Fruit fly (Drosophila melanogaster) whole organism, embryonic: ENCODE results near the gene Mic26-27.

Experiments
- Blimp-1 ChIP-seq: fragments of 200-800 bp; sonication (Bioruptor generic); optimal IDR thresholded peaks from 3 replicates; lab custom pipeline; 2018; ENCODE audit warnings: missing biosample characterization, missing genetic modification characterization, mild to moderate bottlenecking, moderate library complexity, missing genetic modification reagents
- CG11398 ChIP-seq: fragments of 200-800 bp; sonication (Bioruptor generic); optimal IDR thresholded peaks from 2 replicates; lab custom pipeline; 2016; ENCODE audit warnings: missing biosample characterization, missing genetic modification characterization
- CG11560 ChIP-seq: fragments of 200-800 bp; sonication (Bioruptor generic); IDR thresholded peaks from 3 replicates; pipeline ENCODE4 v1.3.6; 2022; ENCODE audit warnings: missing biosample characterization, missing genetic modification characterization
- CG12299 ChIP-seq: fragments of 200-800 bp; sonication (Bioruptor generic); optimal IDR thresholded peaks from 2 replicates; lab custom pipeline; 2018; ENCODE audit warnings: missing biosample characterization, mild to moderate bottlenecking, missing genetic modification characterization
- CG12659 ChIP-seq: fragments of 200-800 bp; sonication (Bioruptor generic); optimal IDR thresholded peaks from 3 replicates; lab custom pipeline; 2017; ENCODE audit warnings: mild to moderate bottlenecking, missing biosample characterization, missing genetic modification reagents, missing genetic modification characterization
- CG14050 ChIP-seq: fragments of 200-800 bp; sonication (Bioruptor generic); IDR thresholded peaks from 3 replicates; pipeline ENCODE4 v1.3.6; 2022; ENCODE audit warnings: missing biosample characterization, missing genetic modification characterization
- CG15073 ChIP-seq: fragments of 200-800 bp; sonication (Bioruptor generic); optimal IDR thresholded peaks from 2 replicates; lab custom pipeline; 2016; ENCODE audit warnings: missing biosample characterization, missing genetic modification characterization
- CG15601 ChIP-seq: fragments of 200-800 bp; sonication (Bioruptor generic); optimal IDR thresholded peaks from 3 replicates; lab custom pipeline; 2019; ENCODE audit warnings: missing biosample characterization, mild to moderate bottlenecking, missing genetic modification characterization, moderate library complexity
- CG1647 ChIP-seq: fragments of 200-800 bp; sonication (Bioruptor generic); optimal IDR thresholded peaks from 3 replicates; lab custom pipeline; 2016; ENCODE audit warnings: missing biosample characterization, missing genetic modification characterization
- CG18262 ChIP-seq: fragments of 200-800 bp; optimal IDR thresholded peaks from 3 replicates; lab custom pipeline; 2019; ENCODE audit warnings: missing biosample characterization, mild to moderate bottlenecking, missing genetic modification characterization, moderate library complexity
- CG2889 ChIP-seq: fragments of 200-800 bp; sonication (Bioruptor generic); IDR thresholded peaks from 3 replicates; pipeline ENCODE4 v1.3.6; 2022; ENCODE audit warnings: missing biosample characterization, missing genetic modification characterization
- CG3163 ChIP-seq: fragments of 200-800 bp; sonication (Bioruptor generic); optimal IDR thresholded peaks from 3 replicates; lab custom pipeline; 2016; ENCODE audit warnings: missing biosample characterization, missing genetic modification characterization
- CG32772 ChIP-seq: fragments of 200-800 bp; sonication (Bioruptor generic); IDR thresholded peaks from 2 replicates; pipeline ENCODE4 v1.3.6; 2022; ENCODE audit warnings: missing biosample characterization, missing genetic modification characterization
- CG4360 ChIP-seq: fragments of 200-800 bp; sonication (Bioruptor generic); IDR thresholded peaks from 2 replicates; pipeline ENCODE4 v1.3.6; 2022; ENCODE audit warnings: missing biosample characterization, missing genetic modification characterization
- CG4820 ChIP-seq: fragments of 200-800 bp; sonication (Bioruptor generic); optimal IDR thresholded peaks from 3 replicates; lab custom pipeline; 2016; ENCODE audit warnings: missing biosample characterization, missing genetic modification characterization
- CG6791 ChIP-seq: fragments of 200-800 bp; sonication (Bioruptor generic); IDR thresholded peaks from 3 replicates; pipeline ENCODE4 v1.3.6; 2022; ENCODE audit warnings: missing biosample characterization, missing genetic modification characterization; ENCODE audit not compliant: partially characterized antibody
- CrebB ChIP-seq: fragments of 200-800 bp; sonication (Bioruptor generic); optimal IDR thresholded peaks from 3 replicates; lab custom pipeline; 2018; ENCODE audit warnings: missing biosample characterization, mild to moderate bottlenecking, missing genetic modification characterization
- Dek ChIP-seq: fragments of 200-800 bp; sonication (Bioruptor generic); optimal IDR thresholded peaks from 3 replicates; lab custom pipeline; 2019; ENCODE audit warnings: missing biosample characterization, mild to moderate bottlenecking, missing genetic modification characterization, moderate library complexity
- Dref ChIP-seq: fragments of 200-800 bp; sonication (Bioruptor generic); IDR thresholded peaks from 2 replicates; pipeline ENCODE4 v1.3.6; 2022; ENCODE audit warnings: missing biosample characterization, missing genetic modification characterization
- E2f1 ChIP-seq: fragments of 200-800 bp; sonication (Bioruptor generic); IDR thresholded peaks from 2 replicates; pipeline ENCODE4 v1.3.6; 2022; ENCODE audit warnings: missing biosample characterization, missing genetic modification characterization
- ERR ChIP-seq: fragments of 200-800 bp; sonication (Bioruptor generic); optimal IDR thresholded peaks from 2 replicates; lab custom pipeline; 2016; ENCODE audit warnings: missing biosample characterization, missing genetic modification characterization
- H2.0 ChIP-seq: fragments of 200-800 bp; sonication (Bioruptor generic); IDR thresholded peaks from 2 replicates; pipeline ENCODE4 v1.3.6; 2022; ENCODE audit warnings: missing biosample characterization, missing genetic modification characterization
- HLH4C ChIP-seq: fragments of 200-800 bp; sonication (Bioruptor generic); IDR thresholded peaks from 3 replicates; pipeline ENCODE4 v1.3.6; 2022; ENCODE audit warnings: missing biosample characterization, missing genetic modification characterization; ENCODE audit not compliant: partially characterized antibody
- HmgD ChIP-seq: fragments of 200-800 bp; sonication (Bioruptor generic); optimal IDR thresholded peaks from 3 replicates; lab custom pipeline; 2016; ENCODE audit warnings: missing biosample characterization, missing genetic modification characterization
- Hr39 ChIP-seq: fragments of >200 bp; optimal IDR thresholded peaks from 2 replicates; lab custom pipeline; 2017
- Med ChIP-seq: fragments of 200-800 bp; sonication (Bioruptor generic); peaks from one replicate; lab custom pipeline; 2016; ENCODE audit warnings: missing biosample characterization, missing genetic modification characterization, mild to moderate bottlenecking, inconsistent platforms, moderate library complexity
- NK7.1 ChIP-seq: fragments of 200-800 bp; sonication (Bioruptor generic); optimal IDR thresholded peaks from 3 replicates; lab custom pipeline; 2016; ENCODE audit warnings: missing biosample characterization, missing genetic modification characterization
- Oli ChIP-seq: fragments of 200-800 bp; sonication (Bioruptor generic); optimal IDR thresholded peaks from 2 replicates; lab custom pipeline; 2018; ENCODE audit warnings: missing biosample characterization, mild to moderate bottlenecking, missing genetic modification characterization, moderate library complexity
- Opbp ChIP-seq: fragments of 200-800 bp; sonication (Bioruptor generic); IDR thresholded peaks from 3 replicates; pipeline ENCODE4 v1.3.6; 2022; ENCODE audit warnings: missing biosample characterization, missing genetic modification characterization; ENCODE audit not compliant: partially characterized antibody
- Tbp ChIP-seq: fragments of >200 bp; optimal IDR thresholded peaks from 2 replicates; lab custom pipeline; 2018; ENCODE audit warnings: missing biosample characterization, missing genetic modification characterization
- crc ChIP-seq: fragments of 200-800 bp; sonication (Bioruptor generic); optimal IDR thresholded peaks from 2 replicates; lab custom pipeline; 2016; ENCODE audit warnings: missing biosample characterization, missing genetic modification characterization
- cwo ChIP-seq: fragments of 200-800 bp; sonication (Bioruptor generic); optimal IDR thresholded peaks from 3 replicates; lab custom pipeline; 2017; ENCODE audit warnings: missing biosample characterization, missing genetic modification characterization, mild to moderate bottlenecking, moderate library complexity, missing genetic modification reagents
- esg ChIP-seq: fragments of 200-800 bp; sonication (Bioruptor generic); conservative IDR thresholded peaks from 2 replicates; pipeline ENCODE4 v1.3.6; 2022; ENCODE audit warnings: missing biosample characterization, missing genetic modification characterization
- fd102C ChIP-seq: fragments of 200-800 bp; sonication (Bioruptor generic); optimal IDR thresholded peaks from 2 replicates; lab custom pipeline; 2018; ENCODE audit warnings: missing biosample characterization, mild to moderate bottlenecking, missing genetic modification characterization, moderate library complexity
- pfk ChIP-seq: fragments of 200-800 bp; sonication (Bioruptor generic); optimal IDR thresholded peaks from 2 replicates; lab custom pipeline; 2018; ENCODE audit warnings: missing biosample characterization, mild to moderate bottlenecking, missing genetic modification characterization, moderate library complexity
- prd ChIP-seq, 3 experiments: fragments of >200 bp in 2 of 3; fragments of 200-800 bp in 1 of 3; sonication (Bioruptor generic) in 1 of 3; optimal IDR thresholded peaks in 2 of 3; IDR thresholded peaks in 1 of 3; 2 replicates in 2 of 3; 3 replicates in 1 of 3; pipeline versions ENCODE4 v1.3.6 to Lab custom; 2017 to 2022; ENCODE audit warnings: missing biosample characterization in 1 of 3, missing genetic modification characterization in 1 of 3
- seq ChIP-seq: fragments of 200-800 bp; sonication (Bioruptor generic); IDR thresholded peaks from 2 replicates; pipeline ENCODE4 v1.3.6; 2022; ENCODE audit warnings: missing biosample characterization, missing genetic modification characterization
- sima ChIP-seq: fragments of 200-800 bp; sonication (Bioruptor generic); optimal IDR thresholded peaks from 2 replicates; lab custom pipeline; 2016; ENCODE audit warnings: missing biosample characterization, missing genetic modification characterization
- slp2 ChIP-seq: fragments of 200-800 bp; sonication (Bioruptor generic); optimal IDR thresholded peaks from 2 replicates; lab custom pipeline; 2016; ENCODE audit warnings: missing biosample characterization, missing genetic modification characterization
- tap ChIP-seq: fragments of 200-800 bp; optimal IDR thresholded peaks from 3 replicates; lab custom pipeline; 2019; ENCODE audit warnings: missing biosample characterization, mild to moderate bottlenecking, missing genetic modification characterization, moderate library complexity
- tx ChIP-seq: fragments of 200-800 bp; sonication (Bioruptor generic); optimal IDR thresholded peaks from 2 replicates; lab custom pipeline; 2016; ENCODE audit warnings: missing biosample characterization, missing genetic modification characterization
- vfl ChIP-seq: fragments of 200-800 bp; sonication (Bioruptor generic); optimal IDR thresholded peaks from 2 replicates; lab custom pipeline; 2016; ENCODE audit warnings: missing biosample characterization, missing genetic modification characterization
- vnd ChIP-seq: fragments of 200-800 bp; sonication (Bioruptor generic); IDR thresholded peaks from 3 replicates; pipeline ENCODE4 v1.3.6; 2022; ENCODE audit warnings: missing biosample characterization, missing genetic modification characterization; ENCODE audit not compliant: partially characterized antibody
- vvl ChIP-seq: fragments of 200-800 bp; sonication (Bioruptor generic); IDR thresholded peaks from 2 replicates; pipeline ENCODE4 v1.3.6; 2022; ENCODE audit warnings: missing biosample characterization, missing genetic modification characterization

The Mic26-27 gene

dm6 chr3R:16157564-16158242 lies 11.0 kb upstream of the Mic26-27 start (continued):
- TF ChIP-seq CG18262 (tag; lab: Kevin White, UChicago) (peak; percentile 52), slp2 (no peak), prd (optimal IDR thresholded peaks at IDR 0.05; lab: Kevin White, UChicago) (no peak), prd (GFP tag; IDR thresholded peaks at IDR 0.05; lab: Robert Waterston, UW) (no peak), Hr39 (lab: Kevin White, UChicago) (no peak), pfk (no peak), CrebB (tag; lab: Kevin White, UChicago) (no peak), Oli (tag; lab: Kevin White, UChicago) (peak; percentile 58), CG15601 (no peak), Opbp (GFP tag; lab: Robert Waterston, UW) (0 out of 3 replicates have a peak, but pooled peaks have one; percentile 38), Dek (tag; lab: Kevin White, UChicago) (peak; percentile 28), CG32772 (no peak), Tbp (GFP tag; lab: Kevin White, UChicago) (no peak), NK7.1 (GFP tag; lab: Kevin White, UChicago) (no peak), HLH4C (GFP tag; lab: Robert Waterston, UW) (no peak), H2.0 (no peak), ERR (no peak), CG4820 (GFP tag; lab: Kevin White, UChicago) (no peak), Dref (GFP tag; lab: Robert Waterston, UW) (no peak), tap (peak; percentile 22), CG12659 (GFP tag; lab: Kevin White, UChicago) (peak; percentile 53), tx (no peak), HmgD (GFP tag; lab: Kevin White, UChicago) (no peak), seq (GFP tag; lab: Robert Waterston, UW) (no peak), Blimp-1 (GFP tag; lab: Kevin White, UChicago) (no peak), CG11398 (GFP tag; lab: Kevin White, UChicago) (no peak), vvl (GFP tag; lab: Robert Waterston, UW) (no peak), CG6791 (GFP tag; lab: Robert Waterston, UW) (no peak), CG14050 (GFP tag; lab: Robert Waterston, UW) (no peak), sima (GFP tag; lab: Kevin White, UChicago) (no peak), CG11560 (no peak), CG2889 (GFP tag; lab: Robert Waterston, UW) (no peak), E2f1 (peak; percentile 37; the same call in 1 of the 2 replicates), crc (GFP tag; lab: Kevin White, UChicago) (no peak), fd102C (no peak), Med (GFP tag; lab: Kevin White, UChicago) (peak; percentile 91), CG4360 (GFP tag; lab: Robert Waterston, UW) (no peak), vnd (GFP tag; lab: Robert Waterston, UW) (no peak), esg (GFP tag; lab: Robert Waterston, UW) (0 out of 2 replicates have a peak, but pooled peaks have one; percentile 5), CG15073 (GFP tag; lab: Kevin White, UChicago) (no peak), CG1647 (GFP tag; lab: Kevin White, UChicago) (no peak), vfl (peak; percentile 17), CG12299 (tag; lab: Kevin White, UChicago) (no peak), CG3163 (GFP tag; lab: Kevin White, UChicago) (peak; percentile 98), cwo (no peak)
